Fruit fly (Drosophila melanogaster) whole organism: ENCODE data around the gene CG34266.

Source experiments
- pan ChIP-seq: fragments of >200 bp; optimal IDR thresholded peaks from 2 replicates; lab custom pipeline; 2017
- psq ChIP-seq: fragments of >200 bp; optimal IDR thresholded peaks from 2 replicates; lab custom pipeline; 2017
- usp ChIP-seq: fragments of >200 bp; optimal IDR thresholded peaks from 2 replicates; lab custom pipeline; 2017; ENCODE audit warnings: missing biosample characterization, missing genetic modification characterization, mixed read lengths

- TF ChIP-seq psq (lab: Kevin White, UChicago) = no peak
- TF ChIP-seq pan = no peak
- TF ChIP-seq usp (GFP tag; lab: Kevin White, UChicago) = no peak
Measured at dm6 chr3L:4691775-4692174, 14.1 kb downstream of the CG34266 start.
